Worm (Caenorhabditis elegans): ENCODE data around the gene cest-10.
A peak's percentile ranks its signal among the peaks of the same experiment; 100 is the strongest.

The cest-10 gene

ce11 chrIV:7188030-7188429, 7.7 kb downstream of the cest-10 start, which contains the start of gene C42D4.13:
TSS of gene C42D4.13 (minus strand) at chrIV:7188130.
- TF ChIP-seq madf-5 (GFP tag; IDR thresholded peaks at IDR 0.05) (no peak), nhr-25 (tag; optimal IDR thresholded peaks at IDR 0.05; ENCODE audit: borderline replicate concordance, insufficient read depth) (no peak), lin-38 (GFP tag; IDR thresholded peaks at IDR 0.05) (no peak), unc-62 (GFP tag; optimal IDR thresholded peaks at IDR 0.05 in 1 of 2) (no peak), unc-62 (tag; optimal IDR thresholded peaks at IDR 0.05) (no peak), mdl-1 (tag; optimal IDR thresholded peaks at IDR 0.05) (no peak)

ce11 chrIV:7188528-7189422, 8.4 kb downstream of the cest-10 start, which contains the start of gene srlf-7:
TSS of gene srlf-7 (plus strand) at chrIV:7189287.
- TF ChIP-seq hlh-11 (tag; optimal IDR thresholded peaks at IDR 0.05): peak; percentile 95
- no peak for TF ChIP-seq tag-97 (GFP tag; IDR thresholded peaks at IDR 0.05)
- TF ChIP-seq nhr-111 (GFP tag; optimal IDR thresholded peaks at IDR 0.05): no peak
- TF ChIP-seq mdl-1 (tag; optimal IDR thresholded peaks at IDR 0.05): peak; percentile 0 to 87
- TF ChIP-seq fkh-10 (GFP tag; optimal IDR thresholded peaks at IDR 0.05): peak; percentile 41
- TF ChIP-seq gei-8 (GFP tag; optimal IDR thresholded peaks at IDR 0.05): no peak
- TF ChIP-seq R02D3.7 (tag; optimal IDR thresholded peaks at IDR 0.05): no peak
- peak; percentile 75 for TF ChIP-seq T20F7.1 (GFP tag; optimal IDR thresholded peaks at IDR 0.05)
- TF ChIP-seq zfp-3 (GFP tag; conservative IDR thresholded peaks at IDR 0.05): no peak
- no peak for TF ChIP-seq dmd-9 (GFP tag; IDR thresholded peaks at IDR 0.05)
- TF ChIP-seq mep-1 (tag; optimal IDR thresholded peaks at IDR 0.05): peak; percentile 70
- peak; percentile 12 for TF ChIP-seq nhr-6 (tag; optimal IDR thresholded peaks at IDR 0.05)
- no peak for TF ChIP-seq ctbp-1 (GFP tag; IDR thresholded peaks at IDR 0.05)
- TF ChIP-seq Y105C5A.15 (GFP tag; IDR thresholded peaks at IDR 0.05): no peak
- peak; percentile 62 for TF ChIP-seq jun-1 (tag; optimal IDR thresholded peaks at IDR 0.05)
- peak; percentile 36 for TF ChIP-seq cey-2 (tag; optimal IDR thresholded peaks at IDR 0.05; ENCODE audit: borderline replicate concordance, insufficient read depth)
- TF ChIP-seq arid-1 (GFP tag; conservative IDR thresholded peaks at IDR 0.05): no peak
- TF ChIP-seq lin-29 (GFP tag; IDR thresholded peaks at IDR 0.05): no peak
- no peak for TF ChIP-seq F49E8.2 (tag; optimal IDR thresholded peaks at IDR 0.05; ENCODE audit: borderline replicate concordance)
- no peak for TF ChIP-seq daf-19 (GFP tag; conservative IDR thresholded peaks at IDR 0.05)
- TF ChIP-seq daf-12 (tag; optimal IDR thresholded peaks at IDR 0.05): no peak
- no peak for TF ChIP-seq Y75B8A.6 (GFP tag; IDR thresholded peaks at IDR 0.05)
- no peak for TF ChIP-seq ZK546.5 (tag; optimal IDR thresholded peaks at IDR 0.05)
- TF ChIP-seq nhr-11 (tag; optimal IDR thresholded peaks at IDR 0.05): peak; percentile 32
- peak; percentile 52 for TF ChIP-seq fos-1 (tag; optimal IDR thresholded peaks at IDR 0.05)
- peak; percentile 87 for TF ChIP-seq nhr-10 (tag; optimal IDR thresholded peaks at IDR 0.05)
- peak; percentile 98 for TF ChIP-seq dve-1 (tag; optimal IDR thresholded peaks at IDR 0.05; ENCODE audit: insufficient read depth)
- peak; percentile 87 for TF ChIP-seq nhr-48 (tag; optimal IDR thresholded peaks at IDR 0.05)
- TF ChIP-seq ceh-82 (tag; optimal IDR thresholded peaks at IDR 0.05): no peak
- TF ChIP-seq ama-1 (optimal IDR thresholded peaks at IDR 0.05): peak; percentile 38
- no peak for TF ChIP-seq F37D6.2 (tag; optimal IDR thresholded peaks at IDR 0.05)
- no peak for TF ChIP-seq lin-39 (tag; optimal IDR thresholded peaks at IDR 0.05)
- TF ChIP-seq duxl-1 (tag; optimal IDR thresholded peaks at IDR 0.05; ENCODE audit: poor library complexity): no peak
- no peak for TF ChIP-seq ztf-7 (tag; optimal IDR thresholded peaks at IDR 0.05)
- no peak; the same call in 1 of the 2 replicates for TF ChIP-seq lin-38 (GFP tag; IDR thresholded peaks at IDR 0.05)
- TF ChIP-seq lin-13 (GFP tag; optimal IDR thresholded peaks at IDR 0.05): no peak
- no peak for TF ChIP-seq hif-1 (tag; optimal IDR thresholded peaks at IDR 0.05)
- no peak for TF ChIP-seq nhr-76 (tag; optimal IDR thresholded peaks at IDR 0.05)
- TF ChIP-seq snpc-4 (tag; optimal IDR thresholded peaks at IDR 0.05): no peak
- no peak for TF ChIP-seq madf-5 (GFP tag; IDR thresholded peaks at IDR 0.05)
- no peak for TF ChIP-seq hmg-1.1 (GFP tag; IDR thresholded peaks at IDR 0.05)
- TF ChIP-seq snpc-1.2 (GFP tag; IDR thresholded peaks at IDR 0.05): no peak
- TF ChIP-seq ceh-32 (tag; optimal IDR thresholded peaks at IDR 0.05; ENCODE audit: poor library complexity): no peak
- TF ChIP-seq unc-62 (GFP tag; optimal IDR thresholded peaks at IDR 0.05 in 1 of 2): peak; percentile 29 to 47
- no peak for TF ChIP-seq unc-62 (tag; optimal IDR thresholded peaks at IDR 0.05)
